Worm (Caenorhabditis elegans): Measurements from ENCODE around the gene T24H10.4.
A peak's percentile ranks its signal among the peaks of the same experiment; 100 is the strongest.

T24H10.4 gene

ce11 chrII:9072769-9073168 is 36.6 kb upstream of the T24H10.4 start:
- TF ChIP-seq unc-62 (GFP tag; optimal IDR thresholded peaks at IDR 0.05 in 1 of 2) (peak in 1 of 2 experiments; percentile 52), unc-62 (tag; optimal IDR thresholded peaks at IDR 0.05) (no peak), ceh-20 (GFP tag; IDR thresholded peaks at IDR 0.05) (no peak), lim-7 (GFP tag; IDR thresholded peaks at IDR 0.05) (no peak)

DNA sequence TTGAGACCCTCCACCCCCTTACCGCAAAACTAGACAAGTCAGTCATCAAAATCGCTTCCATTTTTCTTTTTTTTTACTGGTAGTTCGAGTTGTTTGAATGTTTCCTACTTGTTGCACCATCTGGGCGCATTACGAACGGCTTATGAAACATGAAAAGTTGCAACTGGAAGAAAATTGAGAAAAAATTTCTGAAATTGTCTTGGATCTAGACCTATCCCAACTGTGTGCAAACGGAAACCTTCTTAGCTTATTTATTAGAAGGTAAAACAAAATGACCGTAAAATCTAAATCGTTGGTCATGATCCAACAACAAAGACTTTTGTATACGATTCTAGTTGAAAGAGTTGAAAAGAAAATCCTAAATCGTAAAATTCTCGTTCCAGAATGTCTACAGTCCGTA is 34.8 kb upstream of the T24H10.4 start:
- TF ChIP-seq F37D6.2 (tag; optimal IDR thresholded peaks at IDR 0.05) (no peak), unc-62 (GFP tag; optimal IDR thresholded peaks at IDR 0.05 in 1 of 2) (peak in 1 of 2 experiments; percentile 97), unc-62 (tag; optimal IDR thresholded peaks at IDR 0.05) (no peak)

DNA sequence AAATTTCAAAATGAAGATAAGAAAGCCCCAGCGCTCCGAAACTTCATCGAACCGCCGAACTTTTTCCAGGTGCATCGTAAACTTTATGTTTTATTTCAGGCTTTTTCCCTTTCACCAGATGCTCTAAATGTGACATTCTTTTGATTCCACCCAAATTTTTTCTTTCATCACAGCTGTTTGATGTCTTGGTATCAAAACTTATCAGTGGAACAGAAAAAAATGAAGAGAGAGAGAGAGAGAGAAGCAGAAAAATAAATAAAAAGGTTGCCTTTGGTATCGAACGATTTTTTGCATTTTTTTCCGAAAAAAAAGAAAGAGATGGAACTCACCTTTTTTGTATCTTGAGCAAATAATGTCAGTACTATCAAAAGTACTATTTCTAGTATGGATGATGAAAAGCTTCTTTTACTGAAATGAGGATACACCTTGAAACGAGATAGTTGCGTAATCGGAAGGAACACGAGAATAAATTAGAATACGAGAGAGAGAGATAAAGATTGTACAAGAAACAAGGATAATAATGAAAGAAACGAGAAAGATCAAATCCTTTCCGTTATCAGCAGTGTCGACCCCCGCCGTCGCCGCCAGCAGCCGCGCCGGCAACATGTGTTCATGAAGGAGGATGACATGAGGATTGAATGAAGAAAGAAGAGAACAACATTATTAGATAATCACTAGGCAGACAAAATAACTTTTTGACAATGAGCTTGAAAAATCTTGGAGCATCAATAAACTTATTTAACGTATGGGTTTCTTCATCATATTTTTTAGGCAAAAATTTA is 33.0 kb upstream of the T24H10.4 start:
- peak; percentile 73 for TF ChIP-seq mxl-3 (GFP tag; optimal IDR thresholded peaks at IDR 0.05)
- TF ChIP-seq ces-1 (GFP tag; optimal IDR thresholded peaks at IDR 0.05): no peak
- peak; percentile 53 for TF ChIP-seq hlh-30 (tag; optimal IDR thresholded peaks at IDR 0.05; ENCODE audit: insufficient read depth)
- peak; percentile 13 for TF ChIP-seq nhr-28 (tag; optimal IDR thresholded peaks at IDR 0.05)
- TF ChIP-seq dmd-6 (GFP tag; IDR thresholded peaks at IDR 0.05): peak; percentile 35
- TF ChIP-seq dve-1 (tag; optimal IDR thresholded peaks at IDR 0.05; ENCODE audit: insufficient read depth): no peak
- TF ChIP-seq aha-1 (tag): peak; percentile 92
- no peak for TF ChIP-seq Y75B8A.6 (GFP tag; IDR thresholded peaks at IDR 0.05)
- no peak for TF ChIP-seq F49E8.2 (tag; optimal IDR thresholded peaks at IDR 0.05; ENCODE audit: borderline replicate concordance)
- peak in 1 of 2 experiments; percentile 9 for TF ChIP-seq mdl-1 (tag; optimal IDR thresholded peaks at IDR 0.05)
- TF ChIP-seq lin-13 (GFP tag; optimal IDR thresholded peaks at IDR 0.05): no peak
- TF ChIP-seq pqm-1 (tag; optimal IDR thresholded peaks at IDR 0.05): peak; percentile 57

ce11 chrII:9078351-9078750 is 31.0 kb upstream of the T24H10.4 start:
- no peak for TF ChIP-seq ama-1 (optimal IDR thresholded peaks at IDR 0.05)
- TF ChIP-seq lsy-2 (tag; optimal IDR thresholded peaks at IDR 0.05): no peak
- no peak for TF ChIP-seq spr-1 (tag; optimal IDR thresholded peaks at IDR 0.05)
- no peak for TF ChIP-seq ceh-28 (tag; optimal IDR thresholded peaks at IDR 0.05)
- TF ChIP-seq madf-5 (GFP tag; IDR thresholded peaks at IDR 0.05): no peak
- no peak for TF ChIP-seq aha-1 (tag)
- no peak for TF ChIP-seq zip-2 (tag; optimal IDR thresholded peaks at IDR 0.05)
- no peak for TF ChIP-seq tra-1 (GFP tag; IDR thresholded peaks at IDR 0.05)
- TF ChIP-seq mep-1 (tag; optimal IDR thresholded peaks at IDR 0.05): no peak
- TF ChIP-seq ZK546.5 (tag; optimal IDR thresholded peaks at IDR 0.05): no peak
- no peak for TF ChIP-seq nhr-42 (GFP tag; IDR thresholded peaks at IDR 0.05)
- TF ChIP-seq nhr-11 (tag; optimal IDR thresholded peaks at IDR 0.05): peak; percentile 24
- TF ChIP-seq hlh-11 (tag; optimal IDR thresholded peaks at IDR 0.05): peak; percentile 67
- TF ChIP-seq mes-2 (tag; optimal IDR thresholded peaks at IDR 0.05; ENCODE audit: poor library complexity, severe bottlenecking): no peak
- no peak for TF ChIP-seq nhr-102 (tag; optimal IDR thresholded peaks at IDR 0.05)
- no peak for TF ChIP-seq F44E2.7 (GFP tag; IDR thresholded peaks at IDR 0.05)
- TF ChIP-seq nhr-77 (tag; optimal IDR thresholded peaks at IDR 0.05): no peak
- peak in 1 of 2 experiments; percentile 91 for TF ChIP-seq daf-16 (GFP tag; optimal IDR thresholded peaks at IDR 0.05)
- no peak for TF ChIP-seq daf-16 (tag; optimal IDR thresholded peaks at IDR 0.05)
- no peak for TF ChIP-seq zip-11 (GFP tag; IDR thresholded peaks at IDR 0.05)
- TF ChIP-seq mdl-1 (tag; optimal IDR thresholded peaks at IDR 0.05): no peak
- no peak for TF ChIP-seq snpc-4 (tag; optimal IDR thresholded peaks at IDR 0.05)
- TF ChIP-seq spr-3 (GFP tag; optimal IDR thresholded peaks at IDR 0.05): no peak
- no peak for TF ChIP-seq dmd-9 (GFP tag; IDR thresholded peaks at IDR 0.05)
- no peak for TF ChIP-seq pqm-1 (tag; optimal IDR thresholded peaks at IDR 0.05)
- TF ChIP-seq ceh-20 (GFP tag; IDR thresholded peaks at IDR 0.05): no peak
- TF ChIP-seq unc-62 (GFP tag; optimal IDR thresholded peaks at IDR 0.05 in 1 of 2): peak in 1 of 2 experiments; percentile 97
- TF ChIP-seq unc-62 (tag; optimal IDR thresholded peaks at IDR 0.05): no peak
- no peak for TF ChIP-seq cey-2 (tag; optimal IDR thresholded peaks at IDR 0.05; ENCODE audit: borderline replicate concordance, insufficient read depth)

Measured in whole organism, L4 larva.